Fruit fly (Drosophila melanogaster): ENCODE data around the gene CG18404.

The CG18404 gene

DNA sequence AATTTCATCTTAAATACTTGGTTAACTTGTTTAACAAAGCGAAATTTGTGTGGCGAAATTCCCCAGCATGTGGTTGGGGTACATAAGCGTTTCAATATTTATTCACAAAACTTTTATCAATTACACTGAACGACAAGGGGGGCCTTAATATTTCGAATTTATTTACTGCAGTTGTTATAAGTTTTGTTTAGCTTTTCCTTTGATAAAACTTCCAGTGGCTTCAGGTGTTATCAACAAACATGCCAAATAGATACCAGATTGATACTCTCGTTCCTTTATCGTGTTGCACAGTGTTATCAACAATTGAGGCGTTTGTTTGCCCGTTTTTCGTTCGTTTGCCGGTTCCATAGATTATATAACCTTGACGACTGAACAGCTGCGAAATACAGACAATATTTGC lies 27.3 kb downstream of the CG18404 start (continued):
- TF ChIP-seq CG6163 (GFP tag; IDR thresholded peaks at IDR 0.05), result peak; percentile 66; the same call in 2 of the 3 replicates
- peak; percentile 18 for TF ChIP-seq CG8319 (GFP tag; optimal IDR thresholded peaks at IDR 0.05)
- TF ChIP-seq CG11762 (GFP tag; optimal IDR thresholded peaks at IDR 0.05; ENCODE audit: insufficient read depth), result peak; percentile 14
- TF ChIP-seq CG4318 (GFP tag; optimal IDR thresholded peaks at IDR 0.05), result no peak
- peak; percentile 80 for TF ChIP-seq cyc (GFP tag; optimal IDR thresholded peaks at IDR 0.05)
- peak; percentile 41 for TF ChIP-seq OdsH (GFP tag; optimal IDR thresholded peaks at IDR 0.05)
- peak; percentile 42 for TF ChIP-seq CG10631 (GFP tag; optimal IDR thresholded peaks at IDR 0.05)
- TF ChIP-seq achi (GFP tag; optimal IDR thresholded peaks at IDR 0.05), result peak; percentile 58
- TF ChIP-seq Hr4 (GFP tag; optimal IDR thresholded peaks at IDR 0.05), result peak; percentile 34
- peak; percentile 74 for TF ChIP-seq Hr39 (GFP tag; optimal IDR thresholded peaks at IDR 0.05)
- TF ChIP-seq fd85E (GFP tag; optimal IDR thresholded peaks at IDR 0.05), result no peak
- peak; percentile 43 for TF ChIP-seq CG32006 (GFP tag; optimal IDR thresholded peaks at IDR 0.05)
- peak; percentile 78 for TF ChIP-seq lz (GFP tag; optimal IDR thresholded peaks at IDR 0.05)

DNA sequence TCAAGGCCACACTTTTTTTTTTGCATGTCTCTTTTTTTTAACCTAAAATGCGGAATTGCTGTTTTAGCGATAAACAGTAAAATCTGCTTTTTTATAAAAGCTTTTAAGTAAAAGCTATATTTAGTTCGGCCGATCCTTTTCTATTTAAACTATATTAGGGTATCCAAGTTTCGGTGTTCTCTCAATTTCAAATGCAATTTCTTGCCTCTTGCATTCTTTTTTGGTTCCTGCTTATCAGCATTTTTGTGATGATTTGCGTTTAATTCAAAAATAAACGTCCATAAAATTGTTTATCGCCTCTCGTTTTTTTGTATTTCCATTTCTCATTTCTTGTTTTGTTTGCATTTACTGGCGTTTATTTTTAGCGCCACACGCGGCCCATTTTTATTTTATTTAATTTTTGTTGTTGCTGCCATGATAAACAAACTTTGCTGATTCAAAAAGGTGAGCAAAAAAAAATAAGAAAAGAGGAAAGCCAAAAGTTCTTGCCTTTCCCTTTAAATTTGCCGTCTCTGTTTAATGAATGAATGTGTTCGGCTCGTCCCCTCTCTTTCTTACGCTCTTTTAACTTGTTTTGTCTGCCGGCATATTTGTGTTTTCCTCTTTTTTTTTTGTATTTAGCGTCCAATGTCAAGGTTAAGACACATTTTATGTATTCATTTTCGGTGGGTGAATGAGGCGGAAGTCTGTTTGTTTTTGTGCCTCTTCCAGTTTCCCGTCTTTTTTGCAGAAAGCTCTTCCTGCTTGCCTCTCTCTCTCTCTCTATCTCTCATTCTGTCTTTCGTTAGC lies 28.6 kb downstream of the CG18404 start:
- TF ChIP-seq topi (GFP tag; optimal IDR thresholded peaks at IDR 0.05), result peak; percentile 73
- TF ChIP-seq CG3032 (tag; optimal IDR thresholded peaks at IDR 0.05), result no peak
- TF ChIP-seq fd59A (GFP tag; optimal IDR thresholded peaks at IDR 0.05), result no peak
- TF ChIP-seq CG10669 (GFP tag; optimal IDR thresholded peaks at IDR 0.05), result no peak
- TF ChIP-seq CG6276 (GFP tag; optimal IDR thresholded peaks at IDR 0.05), result no peak
- no peak for TF ChIP-seq salr (GFP tag; optimal IDR thresholded peaks at IDR 0.05)
- TF ChIP-seq CG11762 (GFP tag; optimal IDR thresholded peaks at IDR 0.05; ENCODE audit: insufficient read depth), result no peak
- TF ChIP-seq CG6808 (GFP tag; optimal IDR thresholded peaks at IDR 0.05), result peak; percentile 38
- peak; percentile 76 for TF ChIP-seq Smox (GFP tag; optimal IDR thresholded peaks at IDR 0.05)
- peak; percentile 86 for TF ChIP-seq Hr39 (GFP tag; optimal IDR thresholded peaks at IDR 0.05)
- TF ChIP-seq svp (GFP tag), result peak; percentile 93
- TF ChIP-seq Gug (GFP tag; IDR thresholded peaks at IDR 0.05), result no peak
- no peak for TF ChIP-seq CG8119 (GFP tag; IDR thresholded peaks at IDR 0.05)
- TF ChIP-seq OdsH (GFP tag; optimal IDR thresholded peaks at IDR 0.05), result peak; percentile 19
- no peak for TF ChIP-seq fkh (GFP tag; optimal IDR thresholded peaks at IDR 0.05)
- no peak for TF ChIP-seq spab (GFP tag; optimal IDR thresholded peaks at IDR 0.05)
- peak; percentile 87 for TF ChIP-seq vri (GFP tag; optimal IDR thresholded peaks at IDR 0.05)
- peak; percentile 21 for TF ChIP-seq CG34406 (GFP tag; optimal IDR thresholded peaks at IDR 0.05)
- no peak for TF ChIP-seq CG7368 (GFP tag; optimal IDR thresholded peaks at IDR 0.05)
- TF ChIP-seq pdm3 (GFP tag; optimal IDR thresholded peaks at IDR 0.05), result peak; percentile 56
- peak; percentile 36 for TF ChIP-seq CG10631 (GFP tag; optimal IDR thresholded peaks at IDR 0.05)
- TF ChIP-seq net (GFP tag; optimal IDR thresholded peaks at IDR 0.05), result no peak
- no peak for TF ChIP-seq CG4318 (GFP tag; optimal IDR thresholded peaks at IDR 0.05)
- peak; percentile 81 for TF ChIP-seq esn (GFP tag; optimal IDR thresholded peaks at IDR 0.05)
- no peak for TF ChIP-seq CG9139 (GFP tag; optimal IDR thresholded peaks at IDR 0.05)
- TF ChIP-seq Hr4 (GFP tag; optimal IDR thresholded peaks at IDR 0.05), result no peak
- TF ChIP-seq CG11294 (GFP tag; IDR thresholded peaks at IDR 0.05), result no peak
- peak; percentile 37 for TF ChIP-seq CG6854 (GFP tag; optimal IDR thresholded peaks at IDR 0.05)
- TF ChIP-seq dac (GFP tag; optimal IDR thresholded peaks at IDR 0.05), result no peak
- TF ChIP-seq Eip93F (GFP tag; optimal IDR thresholded peaks at IDR 0.05), result no peak
- TF ChIP-seq CG6163 (GFP tag; IDR thresholded peaks at IDR 0.05), result no peak
- no peak for TF ChIP-seq ss (GFP tag; optimal IDR thresholded peaks at IDR 0.05)
- TF ChIP-seq CG1621 (tag; optimal IDR thresholded peaks at IDR 0.05), result no peak
- no peak for TF ChIP-seq Hr38 (GFP tag; optimal IDR thresholded peaks at IDR 0.05)
- no peak for TF ChIP-seq Lpt (GFP tag; optimal IDR thresholded peaks at IDR 0.05)
- no peak for TF ChIP-seq CG16779 (tag; optimal IDR thresholded peaks at IDR 0.05)
- peak; percentile 12 for TF ChIP-seq CG8632 (GFP tag; optimal IDR thresholded peaks at IDR 0.05)
- TF ChIP-seq Sox102F (GFP tag; optimal IDR thresholded peaks at IDR 0.05), result peak; percentile 58
- no peak for TF ChIP-seq CG8319 (GFP tag; optimal IDR thresholded peaks at IDR 0.05)
- no peak for TF ChIP-seq CG32006 (GFP tag; optimal IDR thresholded peaks at IDR 0.05)
- peak; percentile 88 for TF ChIP-seq Eip78C (GFP tag)
- TF ChIP-seq eg (GFP tag; IDR thresholded peaks at IDR 0.05), result no peak
- peak; percentile 18 for TF ChIP-seq CG3919 (GFP tag; optimal IDR thresholded peaks at IDR 0.05)
- TF ChIP-seq Sox15 (GFP tag; optimal IDR thresholded peaks at IDR 0.05), result no peak
